Worm (Caenorhabditis elegans) whole organism, L1 larva: ENCODE results near the gene srb-12.

Experiments used
- lin-13 ChIP-seq: fragments of 150-350 bp; optimal IDR thresholded peaks from 2 replicates; lab custom pipeline; 2014; ENCODE audit warnings: missing biosample characterization, missing genetic modification reagents, missing genetic modification characterization
- mdl-1 ChIP-seq, 2 experiments: fragments of 150-350 bp; optimal IDR thresholded peaks; 2 replicates each; lab custom pipeline; 2014 to 2017; ENCODE audit warnings: missing biosample characterization in 2 of 2, missing genetic modification characterization in 2 of 2, inconsistent platforms in 1 of 2
- mep-1 ChIP-seq: fragments of 150-350 bp; optimal IDR thresholded peaks from 2 replicates; lab custom pipeline; 2014; ENCODE audit warnings: missing biosample characterization, missing genetic modification characterization
- nhr-76 ChIP-seq: sonication (generic microtip); optimal IDR thresholded peaks from 2 replicates; lab custom pipeline; 2017; ENCODE audit warnings: missing biosample characterization, missing genetic modification characterization
- tbx-2 ChIP-seq: sonication (generic microtip); optimal IDR thresholded peaks from 2 replicates; lab custom pipeline; 2016; ENCODE audit warnings: missing genetic modification characterization, missing compliant biosample characterization
- unc-62 ChIP-seq: fragments of 150-350 bp; optimal IDR thresholded peaks from 2 replicates; lab custom pipeline; 2014; ENCODE audit warnings: missing biosample characterization, missing genetic modification reagents, missing genetic modification characterization

ce11 chrII:5174370-5174769, 19.9 kb upstream of the srb-12 start, which contains the start of gene C27D6.3:
- TF ChIP-seq tbx-2 = no peak
- no peak for TF ChIP-seq nhr-76 (tag; lab: Kevin White, UChicago)
- TF ChIP-seq unc-62 (GFP tag; lab: Kevin White, UChicago) = no peak
- no peak for TF ChIP-seq mep-1 (tag; lab: Kevin White, UChicago)
- TF ChIP-seq mdl-1 (tag; optimal IDR thresholded peaks at IDR 0.05; lab: Kevin White, UChicago) = no peak
- no peak for TF ChIP-seq lin-13 (GFP tag; lab: Kevin White, UChicago)
